Worm (Caenorhabditis elegans): Measurements from ENCODE around the gene gpx-6.

Gene gpx-6

ce11 chrIV:8239584-8239983 lies 17.6 kb downstream of the gpx-6 start:
- no peak for TF ChIP-seq ztf-11 (tag; optimal IDR thresholded peaks at IDR 0.05)
- TF ChIP-seq nhr-77 (tag; optimal IDR thresholded peaks at IDR 0.05), result no peak
- TF ChIP-seq nhr-6 (tag; optimal IDR thresholded peaks at IDR 0.05), result no peak
- no peak for TF ChIP-seq mab-5 (tag; optimal IDR thresholded peaks at IDR 0.05)
- no peak for TF ChIP-seq ceh-16 (tag; optimal IDR thresholded peaks at IDR 0.05)
- TF ChIP-seq mdl-1 (tag; optimal IDR thresholded peaks at IDR 0.05), result no peak
- no peak for TF ChIP-seq nhr-11 (tag; optimal IDR thresholded peaks at IDR 0.05)

ce11 chrIV:8241312-8241833 lies 19.4 kb downstream of the gpx-6 start:
- TF ChIP-seq fos-1 (tag; optimal IDR thresholded peaks at IDR 0.05), result peak; percentile 3
- TF ChIP-seq lin-11 (tag; optimal IDR thresholded peaks at IDR 0.05), result no peak
- no peak for TF ChIP-seq elt-3 (tag; optimal IDR thresholded peaks at IDR 0.05)
- no peak for TF ChIP-seq nhr-129 (tag; optimal IDR thresholded peaks at IDR 0.05)
- TF ChIP-seq R02D3.7 (tag; optimal IDR thresholded peaks at IDR 0.05), result no peak
- no peak for TF ChIP-seq ceh-16 (tag; optimal IDR thresholded peaks at IDR 0.05)

DNA sequence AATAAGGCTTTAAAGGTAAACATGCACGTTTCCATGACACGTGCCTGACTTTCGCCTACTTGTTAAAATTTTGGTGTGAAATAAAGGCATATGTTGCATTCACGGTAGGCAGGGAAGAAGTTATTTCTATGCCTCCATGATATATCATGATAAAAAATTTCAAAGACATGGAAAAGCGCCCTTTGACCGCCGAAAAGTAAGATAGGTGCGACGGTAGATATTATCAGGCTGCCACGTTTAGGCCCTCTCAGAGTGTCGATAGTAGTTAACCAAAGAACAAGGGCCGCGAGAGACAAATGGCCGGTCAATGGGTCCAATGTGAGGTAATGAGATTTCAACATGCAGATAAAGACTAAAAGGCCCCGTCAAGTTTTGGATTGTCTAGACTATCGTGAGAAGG lies 21.2 kb downstream of the gpx-6 start:
- TF ChIP-seq sma-9 (GFP tag; optimal IDR thresholded peaks at IDR 0.05) (peak; percentile 51), sma-9 (tag; optimal IDR thresholded peaks at IDR 0.05) (no peak), ceh-16 (tag; optimal IDR thresholded peaks at IDR 0.05) (peak; percentile 9), unc-39 (tag; optimal IDR thresholded peaks at IDR 0.05) (no peak)

DNA sequence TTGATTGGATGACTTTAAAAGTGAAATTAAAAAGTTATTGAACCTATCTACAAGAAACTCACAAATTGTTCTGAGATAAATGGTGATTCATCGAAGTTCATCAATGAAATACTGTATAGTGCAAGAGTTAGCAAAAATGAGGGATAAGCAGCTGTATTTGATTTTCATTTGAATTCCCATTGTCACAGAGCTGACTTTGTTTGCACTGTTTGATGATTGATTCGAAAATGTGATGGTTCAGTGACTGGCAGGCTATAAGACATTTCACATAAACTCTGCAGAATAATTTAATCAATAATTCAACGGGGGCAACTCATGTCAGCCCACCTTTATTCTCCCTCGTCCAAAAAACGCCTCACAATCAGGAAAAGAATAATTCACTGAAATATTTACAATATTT lies 21.6 kb downstream of the gpx-6 start, which contains the start of gene T09A12.8:
TSS of gene T09A12.8 (minus strand) at position 101 of the 400 bp plus-strand sequence.
- TF ChIP-seq blmp-1 (tag; optimal IDR thresholded peaks at IDR 0.05; ENCODE audit: insufficient read depth), result no peak
- no peak for TF ChIP-seq ztf-11 (tag; optimal IDR thresholded peaks at IDR 0.05)
- no peak for TF ChIP-seq mdl-1 (tag; optimal IDR thresholded peaks at IDR 0.05)
- TF ChIP-seq ZK546.5 (tag; optimal IDR thresholded peaks at IDR 0.05), result no peak
- no peak for TF ChIP-seq Y55F3AM.14 (GFP tag; optimal IDR thresholded peaks at IDR 0.05)
- TF ChIP-seq C34F6.9 (tag; optimal IDR thresholded peaks at IDR 0.05), result no peak
- TF ChIP-seq dmd-4 (tag; optimal IDR thresholded peaks at IDR 0.05), result no peak
- no peak for TF ChIP-seq ztf-1 (GFP tag; conservative IDR thresholded peaks at IDR 0.05)
- no peak for TF ChIP-seq ceh-82 (tag; optimal IDR thresholded peaks at IDR 0.05)
- TF ChIP-seq sem-4 (tag; optimal IDR thresholded peaks at IDR 0.05), result no peak

DNA sequence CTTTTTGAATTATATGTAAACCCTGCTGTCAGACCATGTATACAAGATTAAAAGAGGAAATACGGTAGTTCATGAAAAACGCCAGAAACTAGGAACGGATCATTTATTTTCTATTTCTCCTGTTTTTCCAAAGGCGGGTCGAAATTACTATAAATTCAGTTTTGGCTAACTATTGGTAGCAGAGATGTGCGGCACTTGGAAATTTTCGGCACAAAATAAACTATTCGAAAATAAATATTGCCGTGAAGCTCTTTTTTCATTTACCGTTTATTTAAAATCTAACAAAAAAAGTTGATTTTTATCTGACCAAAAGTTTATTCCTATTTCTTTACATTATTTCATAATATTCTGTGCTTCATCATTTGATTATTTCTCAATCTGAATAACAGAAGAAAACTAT lies 22.1 kb downstream of the gpx-6 start, which contains the start of gene T09A12.1:
TSS of gene T09A12.1 (plus strand) at position 301 of the 400 bp plus-strand sequence.
- TF ChIP-seq crh-2 (tag; optimal IDR thresholded peaks at IDR 0.05) (no peak), fos-1 (tag; optimal IDR thresholded peaks at IDR 0.05) (no peak), ztf-11 (tag; optimal IDR thresholded peaks at IDR 0.05) (no peak), lsy-2 (tag; optimal IDR thresholded peaks at IDR 0.05) (no peak), dmd-4 (tag; optimal IDR thresholded peaks at IDR 0.05) (no peak), gmeb-1 (tag; optimal IDR thresholded peaks at IDR 0.05) (no peak), Y55F3AM.14 (GFP tag; optimal IDR thresholded peaks at IDR 0.05) (no peak), C34F6.9 (tag; optimal IDR thresholded peaks at IDR 0.05) (no peak), ceh-82 (tag; optimal IDR thresholded peaks at IDR 0.05) (no peak)

DNA sequence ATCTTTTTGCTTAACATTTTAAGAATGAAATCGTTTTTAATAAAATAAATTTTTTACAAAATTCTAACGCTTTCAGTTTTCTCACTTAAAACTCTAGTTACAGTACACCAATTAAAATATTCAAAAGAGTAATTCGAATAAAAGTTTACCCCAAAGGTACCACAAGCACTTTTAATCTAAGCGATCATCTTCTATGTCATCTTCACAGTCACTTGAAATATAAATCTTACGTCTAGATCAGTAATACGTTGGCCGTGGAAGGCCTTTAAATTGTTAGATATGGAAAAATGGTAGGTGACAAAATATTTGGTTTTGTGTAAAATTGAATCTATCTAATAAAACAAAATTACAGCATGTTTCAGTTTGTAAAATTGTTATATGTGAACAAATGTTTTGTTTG lies 25.3 kb downstream of the gpx-6 start:
- TF ChIP-seq nhr-23 (tag; optimal IDR thresholded peaks at IDR 0.05), result no peak
- TF ChIP-seq ztf-4 (tag; optimal IDR thresholded peaks at IDR 0.05), result no peak
- TF ChIP-seq nhr-11 (tag; optimal IDR thresholded peaks at IDR 0.05), result no peak
- TF ChIP-seq blmp-1 (tag; optimal IDR thresholded peaks at IDR 0.05; ENCODE audit: insufficient read depth), result no peak
- TF ChIP-seq ZK546.5 (tag; optimal IDR thresholded peaks at IDR 0.05), result no peak
- no peak for TF ChIP-seq lin-39 (tag; optimal IDR thresholded peaks at IDR 0.05)
- no peak for TF ChIP-seq peb-1 (tag; optimal IDR thresholded peaks at IDR 0.05)
- peak; percentile 12 for TF ChIP-seq ceh-16 (tag; optimal IDR thresholded peaks at IDR 0.05)
- peak; percentile 37 for TF ChIP-seq nhr-25 (tag; optimal IDR thresholded peaks at IDR 0.05)
- peak; percentile 86 for TF ChIP-seq elt-1 (tag; optimal IDR thresholded peaks at IDR 0.05)
- peak; percentile 80 for TF ChIP-seq sma-9 (GFP tag; optimal IDR thresholded peaks at IDR 0.05)
- TF ChIP-seq sma-9 (tag; optimal IDR thresholded peaks at IDR 0.05), result no peak
